Fruit fly (Drosophila melanogaster): ENCODE data around the gene Ids.
A peak's percentile ranks its signal among the peaks of the same experiment; 100 is the strongest.

Ids gene

DNA sequence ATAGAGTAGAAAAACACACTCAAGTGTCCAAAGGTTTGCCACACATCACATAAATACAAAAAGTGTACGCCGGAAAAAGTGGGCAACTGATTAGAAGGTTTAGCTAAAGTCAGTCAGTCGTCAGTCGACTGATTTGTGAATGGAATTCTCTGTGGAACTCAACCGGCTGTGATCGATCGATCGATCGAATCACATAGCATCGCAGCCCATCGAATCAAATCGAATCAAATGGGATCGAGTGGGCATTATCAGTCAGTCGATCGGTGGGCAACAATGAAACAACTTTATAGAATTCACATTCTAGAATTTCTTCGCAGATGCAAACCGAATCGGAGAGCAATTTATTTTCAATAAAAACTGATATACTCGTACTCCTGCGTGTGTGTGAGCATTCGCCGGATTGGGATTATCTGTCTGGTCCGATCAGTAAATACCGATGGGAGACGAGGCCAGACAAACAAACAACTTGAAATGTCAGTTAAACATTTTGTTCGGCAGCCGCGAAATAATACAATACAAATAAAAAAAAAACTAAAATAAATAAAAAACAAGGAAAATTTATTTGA is 37.6 kb downstream of the Ids start:
- TF ChIP-seq CG1621 (tag; optimal IDR thresholded peaks at IDR 0.05) = no peak
- TF ChIP-seq Sox15 (GFP tag; optimal IDR thresholded peaks at IDR 0.05) = no peak
- no peak for TF ChIP-seq CG15336 (GFP tag; IDR thresholded peaks at IDR 0.05)
- TF ChIP-seq Eip78C (GFP tag) = peak; percentile 6
- peak; percentile 30 for TF ChIP-seq svp (GFP tag)
- TF ChIP-seq fkh (GFP tag; optimal IDR thresholded peaks at IDR 0.05) = peak; percentile 39

DNA sequence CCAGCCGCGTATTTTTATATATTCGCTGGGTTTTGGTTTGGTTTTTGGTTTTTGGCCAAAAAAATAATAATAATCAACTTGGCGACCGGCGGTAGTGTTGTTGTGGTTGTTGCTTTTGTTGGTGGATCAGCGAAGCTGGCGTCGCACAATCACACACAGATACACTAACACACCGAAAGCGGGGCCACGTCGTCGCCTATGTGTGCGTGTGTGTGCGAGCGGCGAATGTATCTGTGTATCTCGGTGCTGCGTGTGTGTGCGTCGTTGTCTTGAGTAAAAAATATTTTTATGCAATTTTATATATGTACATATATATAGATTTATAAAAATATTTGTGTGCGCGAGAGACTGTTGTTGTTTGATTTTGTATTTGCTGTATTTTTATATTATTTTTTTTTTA is 39.1 kb downstream of the Ids start:
- peak; percentile 42; the same call in 1 of the 3 replicates for TF ChIP-seq CG6163 (GFP tag; IDR thresholded peaks at IDR 0.05)
- peak; percentile 38; the same call in 2 of the 3 replicates for TF ChIP-seq CG8119 (GFP tag; IDR thresholded peaks at IDR 0.05)
- TF ChIP-seq CG9139 (GFP tag; optimal IDR thresholded peaks at IDR 0.05) = no peak
- TF ChIP-seq CG6276 (GFP tag; optimal IDR thresholded peaks at IDR 0.05) = peak; percentile 57
- no peak for TF ChIP-seq esn (GFP tag; optimal IDR thresholded peaks at IDR 0.05)
- TF ChIP-seq ss (GFP tag; optimal IDR thresholded peaks at IDR 0.05) = peak in 1 of 2 experiments; percentile 5
- peak; percentile 40; the same call in 2 of the 3 replicates for TF ChIP-seq eg (GFP tag; IDR thresholded peaks at IDR 0.05)
- TF ChIP-seq fkh (GFP tag; optimal IDR thresholded peaks at IDR 0.05) = peak; percentile 20
- peak; percentile 63 for TF ChIP-seq svp (GFP tag)
- TF ChIP-seq CG1621 (tag; optimal IDR thresholded peaks at IDR 0.05) = peak; percentile 6
- TF ChIP-seq vri (GFP tag; optimal IDR thresholded peaks at IDR 0.05) = peak; percentile 74
- TF ChIP-seq Eip78C (GFP tag) = peak; percentile 1
- peak; percentile 30; the same call in 1 of the 2 replicates for TF ChIP-seq CG15336 (GFP tag; IDR thresholded peaks at IDR 0.05)
- no peak for TF ChIP-seq Ets96B (tag; optimal IDR thresholded peaks at IDR 0.05)

DNA sequence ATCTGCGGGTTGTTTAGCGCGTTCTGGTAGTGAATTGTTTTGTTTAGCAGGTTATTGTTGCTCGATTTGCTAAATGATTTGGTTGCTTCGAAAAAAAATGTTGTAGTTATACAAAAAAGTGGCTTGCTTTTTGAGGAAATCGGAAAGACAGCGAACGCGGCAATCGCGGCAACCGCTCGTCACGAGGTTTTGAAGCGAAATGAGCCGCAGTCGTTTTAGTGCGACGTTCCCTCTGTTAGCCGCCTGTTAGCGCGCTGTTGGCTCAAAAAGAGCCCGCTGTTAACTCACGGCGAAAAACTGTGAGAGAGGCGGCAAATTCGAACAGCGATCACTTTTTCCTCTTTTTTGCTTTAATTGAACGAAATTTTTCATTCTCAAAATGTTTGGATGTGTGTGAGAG is 39.7 kb downstream of the Ids start:
- TF ChIP-seq Eip78C (GFP tag) (peak; percentile 77), CG6163 (GFP tag; IDR thresholded peaks at IDR 0.05) (peak; percentile 53; the same call in 2 of the 3 replicates), eg (GFP tag; IDR thresholded peaks at IDR 0.05) (peak; percentile 45; the same call in 1 of the 3 replicates), net (GFP tag; optimal IDR thresholded peaks at IDR 0.05) (no peak), Eip93F (GFP tag; optimal IDR thresholded peaks at IDR 0.05) (no peak), Sox102F (GFP tag; optimal IDR thresholded peaks at IDR 0.05) (peak; percentile 26)

DNA sequence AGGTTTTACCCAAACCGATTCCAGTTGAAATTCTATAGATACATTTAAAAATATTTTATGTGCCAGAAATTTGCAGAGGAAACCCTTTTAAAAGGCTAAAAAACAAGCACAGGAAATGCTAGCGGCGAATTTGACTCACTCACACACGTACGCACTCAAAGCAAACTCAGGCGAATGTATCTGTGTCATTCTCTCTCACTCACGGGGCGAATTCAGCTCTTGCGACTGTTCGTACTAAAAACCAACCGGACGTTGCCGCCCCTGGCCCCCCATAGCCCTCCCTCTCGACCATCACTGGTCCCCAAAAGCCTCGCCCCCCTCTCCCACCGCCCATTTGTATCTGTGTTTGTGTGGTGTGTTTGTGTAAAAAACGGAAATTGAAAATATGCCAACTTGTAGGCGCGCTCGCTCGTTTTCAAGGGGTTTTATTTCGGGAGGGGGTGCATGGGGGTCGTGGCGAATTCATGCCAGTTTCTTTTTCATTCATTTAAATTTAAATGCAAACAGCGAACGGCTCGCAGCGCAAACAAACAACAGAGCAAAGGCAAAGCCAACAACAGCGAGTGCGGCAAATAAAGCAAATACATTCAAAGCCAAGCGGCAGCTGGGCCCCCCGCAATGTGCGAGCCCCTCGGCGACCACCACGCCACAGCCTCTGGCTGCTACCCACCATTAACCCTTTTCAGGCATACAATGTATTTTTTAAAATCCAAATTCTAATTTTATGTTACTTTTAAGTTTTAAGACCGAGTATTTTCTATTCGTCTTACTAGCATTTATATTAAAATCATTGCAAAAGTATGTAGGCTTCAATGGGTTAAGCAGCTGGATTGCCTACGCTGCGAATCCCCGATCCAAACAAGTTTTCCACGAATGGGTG is 40.4 kb downstream of the Ids start:
- TF ChIP-seq Sox102F (GFP tag; optimal IDR thresholded peaks at IDR 0.05) (peak; percentile 66), Gug (GFP tag; IDR thresholded peaks at IDR 0.05) (peak; percentile 98), fd85E (GFP tag; optimal IDR thresholded peaks at IDR 0.05) (no peak), OdsH (GFP tag; optimal IDR thresholded peaks at IDR 0.05) (peak; percentile 84), Sox15 (GFP tag; optimal IDR thresholded peaks at IDR 0.05) (no peak), spab (GFP tag; optimal IDR thresholded peaks at IDR 0.05) (peak; percentile 52), cyc (GFP tag; optimal IDR thresholded peaks at IDR 0.05) (peak; percentile 61), vri (GFP tag; optimal IDR thresholded peaks at IDR 0.05) (peak; percentile 50), salr (GFP tag; optimal IDR thresholded peaks at IDR 0.05) (peak; percentile 63 to 88), lz (GFP tag; optimal IDR thresholded peaks at IDR 0.05) (peak; percentile 77), achi (GFP tag; optimal IDR thresholded peaks at IDR 0.05) (peak; percentile 91), CG11902 (GFP tag; optimal IDR thresholded peaks at IDR 0.05) (no peak), ss (GFP tag; optimal IDR thresholded peaks at IDR 0.05) (peak; percentile 23 to 53), CG6808 (GFP tag; optimal IDR thresholded peaks at IDR 0.05) (peak; percentile 38), Hr39 (GFP tag; optimal IDR thresholded peaks at IDR 0.05) (peak; percentile 73), Ets21C (GFP tag; optimal IDR thresholded peaks at IDR 0.05) (peak; percentile 43), CG9139 (GFP tag; optimal IDR thresholded peaks at IDR 0.05) (peak; percentile 70), Eip93F (GFP tag; optimal IDR thresholded peaks at IDR 0.05) (no peak), CG8119 (GFP tag; IDR thresholded peaks at IDR 0.05) (peak; percentile 99), CG6276 (GFP tag; optimal IDR thresholded peaks at IDR 0.05) (peak; percentile 98), Met (GFP tag; optimal IDR thresholded peaks at IDR 0.05) (peak; percentile 79), CG10669 (GFP tag; optimal IDR thresholded peaks at IDR 0.05) (peak; percentile 45), Ets96B (tag; optimal IDR thresholded peaks at IDR 0.05) (peak; percentile 76), CG8632 (GFP tag; optimal IDR thresholded peaks at IDR 0.05) (peak; percentile 28), Eip78C (GFP tag) (peak; percentile 95), CG31627 (GFP tag; optimal IDR thresholded peaks at IDR 0.05) (peak; percentile 64), Blimp-1 (GFP tag; optimal IDR thresholded peaks at IDR 0.05) (peak; percentile 15), CG4318 (GFP tag; optimal IDR thresholded peaks at IDR 0.05) (peak; percentile 97), fkh (GFP tag; optimal IDR thresholded peaks at IDR 0.05) (peak; percentile 97), CG6792 (GFP tag; optimal IDR thresholded peaks at IDR 0.05) (peak; percentile 9), acj6 (GFP tag; optimal IDR thresholded peaks at IDR 0.05) (peak; percentile 71), CG6854 (GFP tag; optimal IDR thresholded peaks at IDR 0.05) (peak; percentile 88), CG11762 (GFP tag; optimal IDR thresholded peaks at IDR 0.05; ENCODE audit: insufficient read depth) (peak; percentile 73)
